Worm (Caenorhabditis elegans) whole organism, L2 larva: ENCODE data around the gene unc-82.

ENCODE experiments used
- F13H6.1 ChIP-seq: sonication (generic microtip); optimal IDR thresholded peaks from 2 replicates; lab custom pipeline; 2016; ENCODE audit warnings: missing genetic modification characterization, missing compliant biosample characterization
- aly-2 ChIP-seq: fragments of 150-350 bp; optimal IDR thresholded peaks from 2 replicates; lab custom pipeline; 2014; ENCODE audit warnings: missing biosample characterization, missing genetic modification characterization
- nhr-12 ChIP-seq: fragments of 150-350 bp; optimal IDR thresholded peaks from 2 replicates; lab custom pipeline; 2014; ENCODE audit warnings: missing biosample characterization, missing genetic modification characterization
- unc-39 ChIP-seq: fragments of 150-350 bp; optimal IDR thresholded peaks from 2 replicates; lab custom pipeline; 2014; ENCODE audit warnings: missing biosample characterization, missing genetic modification characterization

DNA sequence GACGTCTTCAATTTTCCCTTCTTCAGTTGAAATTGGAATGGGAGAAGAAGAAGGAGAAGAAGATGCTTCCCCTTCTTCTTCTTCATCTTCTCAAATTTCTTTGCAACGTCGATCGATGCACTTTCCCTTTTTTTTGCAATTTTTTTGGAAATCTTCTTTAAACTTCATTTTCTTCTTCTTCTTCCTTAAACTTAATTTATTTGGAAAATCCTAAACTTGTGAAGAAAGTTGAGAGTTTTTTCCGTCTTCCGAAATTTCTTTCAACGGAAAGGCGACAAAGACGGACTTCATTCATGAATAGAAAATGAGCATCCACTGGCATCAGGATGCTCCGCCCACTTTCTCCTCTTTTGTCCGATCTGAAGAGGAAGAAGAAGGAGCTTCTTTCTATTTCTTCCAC lies 10.1 kb upstream of the unc-82 start:
- no peak for TF ChIP-seq unc-39 (tag; lab: Kevin White, UChicago)
- TF ChIP-seq F13H6.1 (tag; lab: Kevin White, UChicago) = no peak
- TF ChIP-seq aly-2 = no peak
- TF ChIP-seq nhr-12 (tag; lab: Kevin White, UChicago) = no peak
